Fruit fly (Drosophila melanogaster): ENCODE measurements around the gene CG11162.

CG11162 gene

dm6 chrX:13639998-13640691, 36.5 kb upstream of the CG11162 start (continued):
- TF ChIP-seq wor (GFP tag; IDR thresholded peaks at IDR 0.05) = peak; percentile 98
- TF ChIP-seq CG34376 (GFP tag; optimal IDR thresholded peaks at IDR 0.05) = peak; percentile 98
- TF ChIP-seq Dfd (GFP tag; optimal IDR thresholded peaks at IDR 0.05) = no peak
- TF ChIP-seq Jarid2 (GFP tag; optimal IDR thresholded peaks at IDR 0.05) = peak; percentile 93
- peak; percentile 99 for TF ChIP-seq ara (GFP tag; IDR thresholded peaks at IDR 0.05)
- peak; percentile 98 for TF ChIP-seq CG3281 (GFP tag; optimal IDR thresholded peaks at IDR 0.05)
- TF ChIP-seq peb (GFP tag; IDR thresholded peaks at IDR 0.05) = peak; percentile 98
- peak; percentile 86 for TF ChIP-seq grn (GFP tag; optimal IDR thresholded peaks at IDR 0.05)
- TF ChIP-seq toy (GFP tag; IDR thresholded peaks at IDR 0.05) = peak; percentile 96
- TF ChIP-seq TFAM (GFP tag; optimal IDR thresholded peaks at IDR 0.05) = peak; percentile 93
- TF ChIP-seq pzg (GFP tag; optimal IDR thresholded peaks at IDR 0.05) = peak; percentile 37
- TF ChIP-seq NFAT (GFP tag; IDR thresholded peaks at IDR 0.05) = peak; percentile 100
- peak; percentile 74; the same call in 1 of the 2 replicates for TF ChIP-seq Dip2 (GFP tag; IDR thresholded peaks at IDR 0.05)
- peak; percentile 99 for TF ChIP-seq lmd (GFP tag; IDR thresholded peaks at IDR 0.05)
- TF ChIP-seq Xbp1 (GFP tag; optimal IDR thresholded peaks at IDR 0.05) = peak; percentile 99
- peak; percentile 98 for TF ChIP-seq gcm2 (GFP tag; optimal IDR thresholded peaks at IDR 0.05)
- TF ChIP-seq dmrt11E (tag; optimal IDR thresholded peaks at IDR 0.05) = peak; percentile 93
- peak; percentile 99 for TF ChIP-seq Fer3 (tag; optimal IDR thresholded peaks at IDR 0.05)
- TF ChIP-seq grau (tag; optimal IDR thresholded peaks at IDR 0.05) = peak; percentile 98
- peak; percentile 70 for TF ChIP-seq corto (GFP tag; optimal IDR thresholded peaks at IDR 0.05)
- TF ChIP-seq Hr3 (GFP tag; optimal IDR thresholded peaks at IDR 0.05) = peak; percentile 97
- TF ChIP-seq al (GFP tag; IDR thresholded peaks at IDR 0.05) = peak; percentile 98
- TF ChIP-seq tna (GFP tag; IDR thresholded peaks at IDR 0.05; ENCODE audit: partially characterized antibody) = peak; percentile 81
- TF ChIP-seq CG10462 (GFP tag; optimal IDR thresholded peaks at IDR 0.05) = peak; percentile 98
- peak; percentile 14; the same call in 1 of the 2 replicates for TF ChIP-seq CG42726 (GFP tag; IDR thresholded peaks at IDR 0.05; ENCODE audit: partially characterized antibody)
- peak; percentile 98 for TF ChIP-seq pum (GFP tag; optimal IDR thresholded peaks at IDR 0.05)
- TF ChIP-seq Lpt (GFP tag; optimal IDR thresholded peaks at IDR 0.05) = no peak
- peak; percentile 97 for TF ChIP-seq CG15601 (tag; optimal IDR thresholded peaks at IDR 0.05)
- TF ChIP-seq Hand (GFP tag; optimal IDR thresholded peaks at IDR 0.05) = peak; percentile 97
- TF ChIP-seq CG18619 (GFP tag; optimal IDR thresholded peaks at IDR 0.05) = peak; percentile 97
- peak; percentile 98 for TF ChIP-seq CG8290 (GFP tag; optimal IDR thresholded peaks at IDR 0.05)
- TF ChIP-seq CG8290 (tag; optimal IDR thresholded peaks at IDR 0.05) = peak; percentile 91 to 99
- peak; percentile 98 for TF ChIP-seq mam (GFP tag; optimal IDR thresholded peaks at IDR 0.05)
- TF ChIP-seq stwl (tag; optimal IDR thresholded peaks at IDR 0.05) = peak; percentile 52
- TF ChIP-seq Hmx (GFP tag; optimal IDR thresholded peaks at IDR 0.05) = peak; percentile 92
- TF ChIP-seq CG15011 (GFP tag; optimal IDR thresholded peaks at IDR 0.05) = peak; percentile 97
- TF ChIP-seq CG5953 (GFP tag; IDR thresholded peaks at IDR 0.05) = peak; percentile 99
- TF ChIP-seq slbo (GFP tag; IDR thresholded peaks at IDR 0.05) = peak; percentile 99
- TF ChIP-seq CG2116 (GFP tag; optimal IDR thresholded peaks at IDR 0.05) = peak; percentile 85
- TF ChIP-seq h (optimal IDR thresholded peaks at IDR 0.05) = no peak
- TF ChIP-seq cato (GFP tag; optimal IDR thresholded peaks at IDR 0.05; ENCODE audit: borderline replicate concordance) = peak; percentile 98
- peak; percentile 94 to 99 for TF ChIP-seq bsh (GFP tag; optimal IDR thresholded peaks at IDR 0.05)
- peak; percentile 98 for TF ChIP-seq CG1529 (GFP tag; optimal IDR thresholded peaks at IDR 0.05)
- TF ChIP-seq CG5180 (GFP tag; optimal IDR thresholded peaks at IDR 0.05) = peak; percentile 93
- TF ChIP-seq CG13296 (GFP tag; optimal IDR thresholded peaks at IDR 0.05) = peak; percentile 99
- TF ChIP-seq Bdp1 (GFP tag; optimal IDR thresholded peaks at IDR 0.05) = peak; percentile 93
- TF ChIP-seq BtbVII (GFP tag; optimal IDR thresholded peaks at IDR 0.05) = peak; percentile 98
- peak; percentile 95 for TF ChIP-seq CG15514 (GFP tag; optimal IDR thresholded peaks at IDR 0.05)
- peak; percentile 76 for TF ChIP-seq fd102C (GFP tag; optimal IDR thresholded peaks at IDR 0.05)
- peak; percentile 97 for TF ChIP-seq CG6683 (GFP tag; optimal IDR thresholded peaks at IDR 0.05)
